Fruit fly (Drosophila melanogaster) whole organism, larva: ENCODE data around the gene CG45076.
A peak's percentile ranks its signal among the peaks of the same experiment; 100 is the strongest.

Experiments used
- noc ChIP-seq: fragments of 200-800 bp; sonication (Bioruptor generic); optimal IDR thresholded peaks from 3 replicates; lab custom pipeline; 2019; ENCODE audit warnings: missing biosample characterization, mild to moderate bottlenecking, missing genetic modification characterization, moderate library complexity

CG45076 gene

dm6 chr3R:10777274-10777673 is at the start of gene CG45076, which contains the start of the genes CG45078 and fau:
TSS of gene CG45076 (minus strand) at chr3R:10777374.
TSS of gene CG45078 (minus strand) at chr3R:10777374.
TSS of gene fau (minus strand) at chr3R:10777374.
- TF ChIP-seq noc (tag; lab: Kevin White, UChicago): no peak

- TF ChIP-seq noc (tag; lab: Kevin White, UChicago): no peak
Observed at dm6 chr3R:10815032-10815431, 37.9 kb upstream of the CG45076 start, which contains the start of the genes CG14693 and TTLL15. TSS of gene CG14693 (minus strand) at chr3R:10815047. TSS of gene TTLL15 (plus strand) at chr3R:10815288.

dm6 chr3R:10803855-10804254 is 26.7 kb upstream of the CG45076 start, which contains the start of gene CG14692:
TSS of gene CG14692 (minus strand) at chr3R:10803955.
- no peak for TF ChIP-seq noc (tag; lab: Kevin White, UChicago)

dm6 chr3R:10792604-10793003 is 15.4 kb upstream of the CG45076 start, which contains the start of gene CG14687:
TSS of gene CG14687 (plus strand) at chr3R:10792904.
- no peak for TF ChIP-seq noc (tag; lab: Kevin White, UChicago)

DNA sequence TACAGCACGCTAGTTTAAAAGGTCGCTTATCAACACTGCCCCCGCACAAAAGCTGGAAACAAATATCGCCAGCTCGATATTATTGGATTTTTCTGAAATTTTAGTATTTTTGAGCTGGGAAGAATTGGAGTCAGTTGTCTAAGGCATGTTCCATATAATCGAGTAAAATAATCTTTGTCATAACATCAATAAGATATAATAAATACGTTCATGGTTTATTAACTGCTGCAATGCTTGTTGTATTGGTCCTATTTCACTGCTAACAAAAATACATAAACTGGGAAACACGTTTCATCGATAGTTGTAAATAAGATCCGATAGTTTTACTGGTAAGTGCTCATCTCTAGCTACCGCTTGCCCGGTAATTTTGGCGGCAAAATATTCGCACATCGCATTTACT is 11.0 kb upstream of the CG45076 start, which contains the start of the genes Art1 and Mcm5:
Art1 (minus strand) TSS at position 41 of the 400 bp plus-strand sequence.
Mcm5 (plus strand) TSS at position 339 of the 400 bp plus-strand sequence.
- TF ChIP-seq noc (tag; lab: Kevin White, UChicago): peak; percentile 49

DNA sequence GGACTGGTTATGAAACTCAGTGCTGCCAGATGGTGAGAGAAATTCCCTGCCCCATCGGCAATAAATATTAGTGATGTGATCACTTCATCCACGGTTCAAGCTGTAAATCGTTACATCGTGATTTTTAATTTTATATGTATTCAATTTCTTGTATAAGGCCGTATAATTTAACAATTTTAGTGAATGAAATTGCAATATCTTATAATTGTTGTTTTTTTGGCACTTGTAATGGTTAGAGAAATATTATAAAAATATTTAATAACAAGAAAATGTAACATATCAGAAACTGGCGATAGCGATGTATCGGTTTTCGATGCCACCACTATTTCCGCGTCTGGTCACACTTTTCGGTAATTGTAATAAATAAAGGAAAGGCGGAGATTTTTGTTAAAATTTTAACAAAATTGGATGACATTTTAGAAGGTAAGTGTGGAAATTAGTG is 6.9 kb upstream of the CG45076 start, which contains the start of the genes mRpL37 and Rbp1:
mRpL37 (minus strand) TSS at position 35 of the 442 bp plus-strand sequence.
Rbp1 (plus strand) TSS at position 326 of the 442 bp plus-strand sequence.
- TF ChIP-seq noc (tag; lab: Kevin White, UChicago): peak; percentile 70

dm6 chr3R:10782167-10782566 is 5.0 kb upstream of the CG45076 start, which contains the start of gene CG42633:
TSS of gene CG42633 (minus strand) at chr3R:10782267.
- no peak for TF ChIP-seq noc (tag; lab: Kevin White, UChicago)

dm6 chr3R:10780161-10780560 is 3.0 kb upstream of the CG45076 start:
- no peak for TF ChIP-seq noc (tag; lab: Kevin White, UChicago)

DNA sequence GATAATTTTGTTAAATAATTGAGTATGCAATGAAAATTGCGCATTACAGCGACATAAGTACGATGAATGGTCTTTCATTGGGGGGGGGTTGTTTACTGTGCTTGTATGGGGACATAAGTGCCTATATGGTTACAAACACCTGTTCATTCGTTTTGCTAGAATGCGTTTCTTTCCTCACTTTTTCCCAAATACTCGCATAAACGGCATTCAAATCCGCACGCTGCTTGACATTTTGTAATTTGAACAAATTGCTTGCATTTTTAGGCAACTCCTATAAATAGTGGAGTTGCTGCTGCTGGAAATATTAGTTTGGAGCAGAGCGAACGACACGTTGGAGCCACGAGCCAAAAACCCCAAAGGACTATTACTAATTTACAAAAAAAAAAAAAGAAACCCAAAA is 2.1 kb upstream of the CG45076 start, which contains the start of gene Desi:
Desi (plus strand) TSS at position 301 of the 400 bp plus-strand sequence.
- TF ChIP-seq noc (tag; lab: Kevin White, UChicago): no peak

- TF ChIP-seq noc (tag; lab: Kevin White, UChicago): no peak
Observed at dm6 chr3R:10778151-10778550, 977 bp upstream of the CG45076 start.

DNA sequence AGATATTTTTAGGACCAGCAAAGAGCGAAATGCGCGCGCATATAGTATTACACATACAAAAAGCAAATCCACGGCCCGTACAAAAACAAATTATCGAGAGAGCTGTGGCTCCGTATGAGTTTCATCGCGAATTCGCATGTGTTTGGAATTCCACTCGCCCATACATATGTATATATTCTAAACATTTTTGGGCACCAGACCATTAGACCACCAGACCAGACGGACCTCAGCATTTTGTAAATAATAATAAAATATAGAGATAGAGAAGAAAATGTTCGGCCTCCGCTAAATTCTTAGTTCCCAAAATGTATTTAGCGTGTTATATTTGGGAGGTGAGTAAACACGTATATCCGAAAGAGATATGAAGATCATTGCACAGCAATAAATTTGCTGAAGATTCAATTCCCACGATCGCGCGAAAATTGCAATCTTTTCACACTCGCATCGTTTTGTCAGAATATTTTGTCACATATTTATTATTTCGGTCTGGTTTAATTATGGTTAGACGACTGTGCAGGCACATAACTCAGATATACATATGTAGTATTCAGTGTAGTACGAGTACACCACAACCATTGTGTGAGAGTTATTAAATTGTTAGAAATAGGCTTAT is 1.0 kb downstream of the CG45076 start:
- TF ChIP-seq noc (tag; lab: Kevin White, UChicago): no peak

dm6 chr3R:10775246-10775645 is 1.9 kb downstream of the CG45076 start:
- TF ChIP-seq noc (tag; lab: Kevin White, UChicago): no peak

DNA sequence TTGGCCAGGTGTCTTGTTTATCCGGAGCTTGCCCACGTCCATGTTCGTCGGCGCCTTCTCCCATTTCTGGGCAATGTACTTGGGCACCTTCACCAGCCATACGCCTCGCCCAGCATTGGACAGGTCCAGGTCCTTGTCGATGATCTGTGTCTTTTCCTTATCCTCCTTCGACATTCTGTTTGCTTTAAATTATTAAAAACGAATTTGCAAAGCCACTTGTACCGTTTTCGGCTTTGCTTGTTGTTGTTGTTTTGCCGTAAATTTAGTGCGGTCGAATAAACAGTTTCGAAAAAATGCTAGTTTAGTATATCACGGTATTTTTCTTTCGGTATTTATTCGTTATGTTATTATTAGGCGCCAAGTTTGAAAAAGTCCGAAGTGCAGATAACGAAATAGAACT is 9.6 kb downstream of the CG45076 start, which contains the start of gene TfIIFbeta:
TfIIFbeta (minus strand) TSS at position 279 of the 400 bp plus-strand sequence.
- TF ChIP-seq noc (tag; lab: Kevin White, UChicago): no peak

DNA sequence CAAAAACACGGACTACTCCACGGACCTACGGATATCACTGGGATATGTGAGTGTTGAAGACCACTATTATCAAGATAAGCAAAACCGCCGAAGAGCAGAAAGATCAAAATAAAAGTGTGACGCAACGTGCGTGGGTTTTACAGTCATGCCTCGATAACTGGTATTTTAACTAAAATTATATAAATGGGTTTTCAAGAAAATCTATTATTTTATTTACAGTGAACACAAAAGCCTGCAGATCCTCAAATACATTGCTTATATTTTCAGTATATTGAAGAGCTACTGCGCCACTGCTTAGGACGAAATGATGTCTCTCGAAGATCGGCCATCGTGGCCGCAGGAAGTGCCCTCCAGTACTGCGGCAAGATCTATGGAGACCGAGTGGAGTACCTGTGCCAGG is 15.2 kb downstream of the CG45076 start:
- no peak for TF ChIP-seq noc (tag; lab: Kevin White, UChicago)

dm6 chr3R:10760966-10761855 is 16.0 kb downstream of the CG45076 start, which contains the start of the genes MED7 and Cap-H2:
TSS of gene MED7 (minus strand) at chr3R:10761032.
TSS of gene Cap-H2 (plus strand) at chr3R:10761310.
- TF ChIP-seq noc (tag; lab: Kevin White, UChicago): peak; percentile 54
